Fruit fly (Drosophila melanogaster) whole organism, wandering third instar larva: ENCODE data around the gene CG33966.

Source experiments
- Abd-B ChIP-seq: fragments of >200 bp; optimal IDR thresholded peaks from 2 replicates; lab custom pipeline; 2017; ENCODE audit warnings: missing biosample characterization, missing genetic modification characterization
- Dfd ChIP-seq: fragments of >200 bp; optimal IDR thresholded peaks from 2 replicates; lab custom pipeline; 2017; ENCODE audit warnings: missing biosample characterization, missing genetic modification characterization
- Dif ChIP-seq: fragments of 200-275, 200-300 bp; sonication (Bioruptor generic); optimal IDR thresholded peaks from 2 replicates; lab custom pipeline; 2018; ENCODE audit warnings: missing biosample characterization, missing genetic modification characterization; ENCODE audit not compliant: partially characterized antibody
- Hr78 ChIP-seq: fragments of >200 bp; optimal IDR thresholded peaks from 2 replicates; lab custom pipeline; 2017; ENCODE audit warnings: missing biosample characterization, missing genetic modification characterization
- foxo ChIP-seq, 2 experiments: fragments of 200-800 bp; sonication (Bioruptor generic); optimal IDR thresholded peaks; 2 replicates in 1 of 2; 3 replicates in 1 of 2; lab custom pipeline; 2016 to 2017; ENCODE audit warnings: missing biosample characterization in 2 of 2, missing genetic modification characterization in 2 of 2
- h ChIP-seq: fragments of 200-800 bp; sonication (Bioruptor generic); optimal IDR thresholded peaks from 3 replicates; lab custom pipeline; 2016; ENCODE audit warnings: missing biosample characterization, mild to moderate bottlenecking, missing genetic modification characterization
- lola ChIP-seq: fragments of >200 bp; optimal IDR thresholded peaks from 2 replicates; lab custom pipeline; 2017; ENCODE audit warnings: missing biosample characterization, missing genetic modification characterization
- rgr ChIP-seq: fragments of 200-800 bp; sonication (Bioruptor generic); optimal IDR thresholded peaks from 3 replicates; lab custom pipeline; 2016; ENCODE audit warnings: missing biosample characterization, mild to moderate bottlenecking, missing genetic modification characterization

DNA sequence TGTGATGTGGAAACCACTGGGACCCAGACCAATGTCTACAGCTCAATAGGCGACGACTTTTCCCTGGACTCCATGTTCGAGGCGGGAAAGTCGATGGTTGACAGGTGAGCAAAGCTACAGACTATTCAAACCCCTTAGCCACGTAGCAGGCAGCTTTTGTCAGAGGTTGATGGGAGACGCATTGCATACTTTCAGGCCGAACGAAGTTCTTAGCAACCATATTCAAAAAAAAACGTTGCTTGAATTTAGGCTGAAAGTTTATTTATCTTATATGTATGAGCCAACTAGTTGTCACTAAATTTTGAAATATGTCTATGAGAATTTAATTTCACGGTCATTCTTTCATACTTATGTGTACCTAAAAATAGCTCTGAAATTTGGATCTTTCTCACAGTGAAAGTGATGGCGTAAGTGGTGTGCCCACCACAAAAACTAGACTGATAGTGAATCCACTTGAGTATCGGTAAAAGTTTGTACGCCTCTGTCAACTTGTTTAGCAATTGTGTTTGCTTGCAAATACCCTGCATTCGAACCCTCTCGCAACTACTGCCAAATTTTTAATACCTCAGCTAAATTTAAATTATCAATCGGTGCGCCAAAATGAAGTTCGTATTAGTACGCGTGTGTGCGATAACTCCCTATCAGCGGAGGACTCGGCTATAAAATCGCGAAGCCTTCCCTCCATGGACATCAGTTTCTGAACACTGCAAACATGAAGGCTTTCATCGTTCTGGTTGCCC is 27.1 kb upstream of the CG33966 start, which contains the start of gene LysB:
- TF ChIP-seq Abd-B (GFP tag; lab: Kevin White, UChicago) (no peak), lola (GFP tag; lab: Kevin White, UChicago) (no peak), Hr78 (GFP tag; lab: Kevin White, UChicago) (no peak), Dif (GFP tag; lab: Kevin White, UChicago) (peak; percentile 96), h (GFP tag; lab: Kevin White, UChicago) (no peak), Dfd (GFP tag; lab: Kevin White, UChicago) (no peak), rgr (GFP tag; lab: Kevin White, UChicago) (no peak), foxo (GFP tag; optimal IDR thresholded peaks at IDR 0.05; lab: Kevin White, UChicago) (no peak)
